Worm (Caenorhabditis elegans) whole organism, mixed stage, embryonic: Measurements from ENCODE around the gene clec-233.

Experiments used
- M03D4.4 ChIP-seq: sonication (generic microtip); optimal IDR thresholded peaks from 2 replicates; lab custom pipeline; 2017; ENCODE audit warnings: mild to moderate bottlenecking, missing genetic modification characterization, missing compliant biosample characterization
- blmp-1 ChIP-seq: fragments of 150-350 bp; optimal IDR thresholded peaks from 2 replicates; lab custom pipeline; 2014; ENCODE audit warnings: missing biosample characterization, missing genetic modification characterization
- ceh-39 ChIP-seq: fragments of 150-350 bp; optimal IDR thresholded peaks from 2 replicates; lab custom pipeline; 2014; ENCODE audit warnings: missing biosample characterization, missing genetic modification characterization
- ceh-43 ChIP-seq: fragments of 200-800 bp; sonication (Bioruptor generic); optimal IDR thresholded peaks from 2 replicates; lab custom pipeline; 2018; ENCODE audit warnings: mild to moderate bottlenecking, missing genetic modification characterization, moderate library complexity, missing compliant biosample characterization
- ceh-83 ChIP-seq: fragments of 200-800 bp; sonication (Bioruptor generic); optimal IDR thresholded peaks from 2 replicates; lab custom pipeline; 2018; ENCODE audit warnings: mild to moderate bottlenecking, missing genetic modification characterization, missing compliant biosample characterization
- ces-1 ChIP-seq: fragments of 150-350 bp; optimal IDR thresholded peaks from 2 replicates; lab custom pipeline; 2014; ENCODE audit warnings: missing biosample characterization, missing genetic modification reagents, missing genetic modification characterization
- cnd-1 ChIP-seq: fragments of 200-800 bp; sonication (Bioruptor generic); optimal IDR thresholded peaks from 2 replicates; lab custom pipeline; 2018; ENCODE audit warnings: mild to moderate bottlenecking, missing genetic modification characterization, missing compliant biosample characterization
- drap-1 ChIP-seq: fragments of 200-800 bp; sonication (Bioruptor generic); optimal IDR thresholded peaks from 3 replicates; lab custom pipeline; 2018; ENCODE audit warnings: mild to moderate bottlenecking, missing genetic modification characterization, missing compliant biosample characterization
- elt-3 ChIP-seq: fragments of 150-350 bp; optimal IDR thresholded peaks from 2 replicates; lab custom pipeline; 2014; ENCODE audit warnings: missing biosample characterization, missing genetic modification characterization
- flh-1 ChIP-seq: fragments of 200-800 bp; sonication (Bioruptor generic); optimal IDR thresholded peaks from 2 replicates; lab custom pipeline; 2018; ENCODE audit warnings: mild to moderate bottlenecking, missing genetic modification characterization, moderate library complexity, missing compliant biosample characterization
- ham-2 ChIP-seq: fragments of 200-800 bp; sonication (Bioruptor generic); optimal IDR thresholded peaks from 2 replicates; lab custom pipeline; 2018; ENCODE audit warnings: mild to moderate bottlenecking, missing genetic modification characterization, missing compliant biosample characterization
- hlh-1 ChIP-seq: fragments of 150-350 bp; optimal IDR thresholded peaks from 2 replicates; lab custom pipeline; 2014; ENCODE audit warnings: missing biosample characterization, missing genetic modification reagents, missing genetic modification characterization
- lin-13 ChIP-seq: fragments of 150-350 bp; optimal IDR thresholded peaks from 2 replicates; lab custom pipeline; 2014; ENCODE audit warnings: missing biosample characterization, missing genetic modification characterization
- lin-32 ChIP-seq: fragments of 200-800 bp; sonication (Bioruptor generic); optimal IDR thresholded peaks from 2 replicates; lab custom pipeline; 2018; ENCODE audit warnings: mild to moderate bottlenecking, missing genetic modification characterization, missing compliant biosample characterization
- lsy-2 ChIP-seq: fragments of 150-350 bp; optimal IDR thresholded peaks from 2 replicates; lab custom pipeline; 2014; ENCODE audit warnings: missing biosample characterization, missing genetic modification characterization
- mab-5 ChIP-seq: fragments of 150-350 bp; optimal IDR thresholded peaks from 2 replicates; lab custom pipeline; 2014; ENCODE audit warnings: missing biosample characterization, missing genetic modification characterization
- mep-1 ChIP-seq: fragments of 150-350 bp; optimal IDR thresholded peaks from 2 replicates; lab custom pipeline; 2017; ENCODE audit warnings: missing biosample characterization, missing genetic modification reagents, missing genetic modification characterization, inconsistent platforms
- mls-2 ChIP-seq: sonication (generic microtip); optimal IDR thresholded peaks from 2 replicates; lab custom pipeline; 2016; ENCODE audit warnings: mild to moderate bottlenecking, missing genetic modification characterization, moderate library complexity, missing compliant biosample characterization
- nhr-12 ChIP-seq: fragments of 150-350 bp; optimal IDR thresholded peaks from 2 replicates; lab custom pipeline; 2014; ENCODE audit warnings: missing biosample characterization, missing genetic modification characterization
- nhr-2 ChIP-seq: fragments of 150-350 bp; optimal IDR thresholded peaks from 2 replicates; lab custom pipeline; 2014; ENCODE audit warnings: missing biosample characterization, missing genetic modification characterization
- nhr-237 ChIP-seq: fragments of 150-350 bp; optimal IDR thresholded peaks from 2 replicates; lab custom pipeline; 2014; ENCODE audit warnings: missing biosample characterization, missing genetic modification characterization
- nhr-76 ChIP-seq: sonication (generic microtip); optimal IDR thresholded peaks from 2 replicates; lab custom pipeline; 2017; ENCODE audit warnings: missing biosample characterization, missing genetic modification characterization
- pha-4 ChIP-seq: fragments of 150-350 bp; optimal IDR thresholded peaks from 2 replicates; lab custom pipeline; 2018; ENCODE audit warnings: missing biosample characterization, missing genetic modification reagents, missing genetic modification characterization
- sem-2 ChIP-seq: fragments of 200-800 bp; sonication (Bioruptor generic); optimal IDR thresholded peaks from 2 replicates; lab custom pipeline; 2018; ENCODE audit warnings: mild to moderate bottlenecking, missing genetic modification characterization, missing compliant biosample characterization
- sptf-1 ChIP-seq: sonication (generic microtip); optimal IDR thresholded peaks from 2 replicates; lab custom pipeline; 2017; ENCODE audit warnings: mild to moderate bottlenecking, missing genetic modification characterization, moderate library complexity, missing compliant biosample characterization
- tbx-8 ChIP-seq: fragments of 200-800 bp; sonication (Bioruptor generic); optimal IDR thresholded peaks from 2 replicates; lab custom pipeline; 2018; ENCODE audit warnings: mild to moderate bottlenecking, missing genetic modification characterization, moderate library complexity, missing compliant biosample characterization
- unc-120 ChIP-seq: sonication (generic microtip); optimal IDR thresholded peaks from 2 replicates; lab custom pipeline; 2017; ENCODE audit warnings: missing genetic modification characterization, missing compliant biosample characterization; ENCODE audit not compliant: poor library complexity, severe bottlenecking
- unc-39 ChIP-seq: fragments of 150-350 bp; optimal IDR thresholded peaks from 2 replicates; lab custom pipeline; 2014; ENCODE audit warnings: missing biosample characterization, missing genetic modification characterization
- unc-62 ChIP-seq: fragments of 150-350 bp; optimal IDR thresholded peaks from 2 replicates; lab custom pipeline; 2014; ENCODE audit warnings: missing biosample characterization, missing genetic modification reagents, missing genetic modification characterization
- zip-8 ChIP-seq: fragments of 150-350 bp; optimal IDR thresholded peaks from 2 replicates; lab custom pipeline; 2014; ENCODE audit warnings: missing biosample characterization, missing genetic modification characterization
- ztf-11 ChIP-seq: fragments of 150-350 bp; optimal IDR thresholded peaks from 2 replicates; lab custom pipeline; 2014; ENCODE audit warnings: missing biosample characterization, missing genetic modification characterization

clec-233 gene

ce11 chrV:16226581-16226980 is 7.1 kb upstream of the clec-233 start, which contains the start of gene F11A5.13:
Gene F11A5.13, minus strand, starts transcription at chrV:16226681.
- TF ChIP-seq nhr-237 = no peak
- no peak for TF ChIP-seq sptf-1 (tag; lab: Kevin White, UChicago)
- no peak for TF ChIP-seq mls-2 (tag; lab: Kevin White, UChicago)
- no peak for TF ChIP-seq ceh-83 (GFP tag; lab: Kevin White, UChicago)

- TF ChIP-seq unc-120 (tag; lab: Kevin White, UChicago) (no peak), zip-8 (peak; percentile 69)
- TF ChIP-seq, all 35 proteins: peak for 1
These were observed 4.3 kb upstream of the clec-233 start for ce11 chrV:16229439-16229838.

- TF ChIP-seq M03D4.4 (no peak), lsy-2 (no peak), sem-2 (GFP tag; lab: Kevin White, UChicago) (no peak), nhr-237 (no peak), ceh-83 (GFP tag; lab: Kevin White, UChicago) (no peak), ham-2 (no peak), blmp-1 (no peak), drap-1 (GFP tag; lab: Kevin White, UChicago) (no peak), lin-32 (GFP tag; lab: Kevin White, UChicago) (no peak), pha-4 (no peak), nhr-2 (tag; lab: Kevin White, UChicago) (no peak), nhr-12 (tag; lab: Kevin White, UChicago) (no peak), tbx-8 (GFP tag; lab: Kevin White, UChicago) (no peak), cnd-1 (tag; lab: Kevin White, UChicago) (no peak), ces-1 (GFP tag; lab: Kevin White, UChicago) (no peak), hlh-1 (tag; lab: Kevin White, UChicago) (no peak), lin-13 (tag; lab: Kevin White, UChicago) (no peak)
These were observed 3.8 kb upstream of the clec-233 start, which contains the start of the genes F21H7.2 and F21H7.12 for ce11 chrV:16229896-16230295. Gene F21H7.2, minus strand, starts transcription at chrV:16229996. Gene F21H7.12, plus strand, starts transcription at chrV:16230165.

ce11 chrV:16232180-16232579 is 1.5 kb upstream of the clec-233 start, which contains the start of gene gst-22:
Gene gst-22, minus strand, starts transcription at chrV:16232282.
- TF ChIP-seq nhr-237 (no peak), zip-8 (no peak), elt-3 (tag; lab: Kevin White, UChicago) (no peak), mab-5 (tag; lab: Kevin White, UChicago) (no peak), sptf-1 (tag; lab: Kevin White, UChicago) (no peak)

DNA sequence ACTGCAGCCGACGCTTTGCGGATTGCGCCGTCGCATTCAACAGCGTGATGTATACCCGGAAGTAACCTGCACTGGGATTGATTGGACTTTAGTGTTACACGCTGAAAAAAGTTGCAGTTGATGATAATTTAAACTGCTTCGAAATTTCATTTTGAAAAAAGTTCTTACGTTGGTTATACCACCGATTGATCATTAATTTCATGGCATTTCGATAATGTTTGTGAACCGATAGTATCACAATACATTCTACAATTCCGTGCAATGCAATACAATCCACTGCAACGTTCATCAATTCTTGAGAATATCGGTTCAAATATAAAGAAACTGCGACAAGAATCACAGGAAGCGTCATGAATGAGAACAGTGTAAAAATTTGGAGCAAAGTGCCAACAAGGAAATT is 1.4 kb downstream of the clec-233 start, which contains the start of gene F21H7.3:
Gene F21H7.3, minus strand, starts transcription at position 101 of the 400 bp plus-strand sequence.
- TF ChIP-seq unc-62 (GFP tag; lab: Kevin White, UChicago) = no peak

DNA sequence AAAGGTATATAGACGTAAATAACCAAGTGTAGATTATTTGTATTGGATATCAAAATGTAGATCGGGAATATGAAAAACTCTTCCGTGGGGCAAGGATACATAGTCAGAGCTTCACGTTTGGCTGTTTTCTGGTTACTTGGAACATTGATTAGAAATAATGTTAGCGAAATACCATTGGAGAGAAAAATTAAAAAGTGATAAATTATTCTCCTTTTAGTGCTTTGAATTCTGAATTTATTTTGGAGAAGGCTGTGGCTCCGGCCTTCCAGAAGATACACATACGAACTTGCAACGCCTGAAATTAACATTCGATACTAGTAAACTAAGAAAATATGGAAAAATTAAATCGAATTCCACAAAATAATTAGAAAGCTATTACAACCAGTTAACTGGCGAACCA is 1.9 kb downstream of the clec-233 start, which contains the start of gene srh-98:
Gene srh-98, minus strand, starts transcription at position 101 of the 400 bp plus-strand sequence.
- TF ChIP-seq unc-62 (GFP tag; lab: Kevin White, UChicago) = no peak
- no peak for TF ChIP-seq ceh-39
- no peak for TF ChIP-seq lsy-2
- TF ChIP-seq nhr-237 = no peak
- TF ChIP-seq nhr-12 (tag; lab: Kevin White, UChicago) = no peak
- TF ChIP-seq drap-1 (GFP tag; lab: Kevin White, UChicago) = no peak
- no peak for TF ChIP-seq elt-3 (tag; lab: Kevin White, UChicago)
- TF ChIP-seq pha-4 = no peak
- no peak for TF ChIP-seq ces-1 (GFP tag; lab: Kevin White, UChicago)
- no peak for TF ChIP-seq ceh-43 (GFP tag; lab: Kevin White, UChicago)

DNA sequence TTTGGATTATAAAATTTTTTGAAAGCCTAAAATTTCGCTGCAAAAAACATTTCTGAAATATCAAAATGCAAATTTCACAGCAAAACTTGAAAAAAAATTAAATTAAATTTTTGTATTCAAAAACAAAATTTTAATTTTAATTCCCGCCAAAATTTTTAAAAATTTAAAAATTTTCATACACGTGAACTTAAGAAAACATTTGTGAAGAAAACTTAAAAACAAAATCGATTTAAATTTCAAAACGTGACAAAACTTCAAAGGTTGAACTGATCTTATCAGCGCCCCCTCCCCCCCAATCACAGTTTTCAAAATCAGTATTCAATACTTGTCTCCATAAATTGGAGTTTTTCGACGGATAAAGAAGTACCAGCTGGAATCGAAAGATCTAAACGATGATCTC is 3.5 kb downstream of the clec-233 start, which contains the start of gene F21H7.5:
Gene F21H7.5, plus strand, starts transcription at position 301 of the 400 bp plus-strand sequence.
- TF ChIP-seq lsy-2 (no peak), ceh-39 (no peak), ztf-11 (tag; lab: Kevin White, UChicago) (no peak), ceh-43 (GFP tag; lab: Kevin White, UChicago) (no peak), mep-1 (tag; lab: Kevin White, UChicago) (no peak), mab-5 (tag; lab: Kevin White, UChicago) (no peak), unc-39 (no peak), M03D4.4 (no peak), nhr-76 (no peak), drap-1 (GFP tag; lab: Kevin White, UChicago) (no peak), nhr-237 (no peak), flh-1 (GFP tag; lab: Kevin White, UChicago) (no peak), mls-2 (tag; lab: Kevin White, UChicago) (no peak), unc-120 (tag; lab: Kevin White, UChicago) (no peak), nhr-12 (tag; lab: Kevin White, UChicago) (no peak), ces-1 (GFP tag; lab: Kevin White, UChicago) (no peak)
- TF ChIP-seq, all 35 proteins: peak for 0
